Worm (Caenorhabditis elegans): Measurements from ENCODE around the gene C01G10.9.

Gene C01G10.9

ce11 chrV:15087207-15087706, 4.9 kb downstream of the C01G10.9 start, which contains the start of the genes C01G10.15 and C01G10.6:
TSS of gene C01G10.15 (minus strand) at chrV:15087307.
TSS of gene C01G10.6 (plus strand) at chrV:15087656.
- TF ChIP-seq sptf-1 (tag; optimal IDR thresholded peaks at IDR 0.05) = no peak
- no peak for TF ChIP-seq unc-39 (tag; optimal IDR thresholded peaks at IDR 0.05)
- no peak for TF ChIP-seq ham-2 (GFP tag; optimal IDR thresholded peaks at IDR 0.05)
- TF ChIP-seq ceh-83 (GFP tag; optimal IDR thresholded peaks at IDR 0.05) = no peak
- no peak for TF ChIP-seq elt-1 (tag; optimal IDR thresholded peaks at IDR 0.05; ENCODE audit: borderline replicate concordance, insufficient read depth)
- no peak for TF ChIP-seq nhr-28 (tag; optimal IDR thresholded peaks at IDR 0.05)
- no peak for TF ChIP-seq mab-5 (tag; optimal IDR thresholded peaks at IDR 0.05)
- TF ChIP-seq drap-1 (GFP tag; optimal IDR thresholded peaks at IDR 0.05) = no peak
- TF ChIP-seq elt-3 (tag; optimal IDR thresholded peaks at IDR 0.05) = no peak

- TF ChIP-seq snpc-4 (tag; optimal IDR thresholded peaks at IDR 0.05) (no peak), drap-1 (GFP tag; optimal IDR thresholded peaks at IDR 0.05) (no peak), mep-1 (tag; optimal IDR thresholded peaks at IDR 0.05) (no peak), nhr-76 (tag; optimal IDR thresholded peaks at IDR 0.05) (no peak)
Measured at ce11 chrV:15088613-15089012, 6.3 kb downstream of the C01G10.9 start, which contains the start of gene C01G10.18. TSS of gene C01G10.18 (minus strand) at chrV:15088713.

ce11 chrV:15089438-15089837, 7.1 kb downstream of the C01G10.9 start, which contains the start of the genes C01G10.5 and C01G10.4:
TSS of gene C01G10.5 (minus strand) at chrV:15089538.
TSS of gene C01G10.4 (plus strand) at chrV:15089740.
- TF ChIP-seq mep-1 (tag; optimal IDR thresholded peaks at IDR 0.05) = no peak
- TF ChIP-seq nhr-28 (tag; optimal IDR thresholded peaks at IDR 0.05) = no peak
- TF ChIP-seq drap-1 (GFP tag; optimal IDR thresholded peaks at IDR 0.05) = no peak

- TF ChIP-seq sem-2 (GFP tag; optimal IDR thresholded peaks at IDR 0.05) (no peak), lin-13 (tag; optimal IDR thresholded peaks at IDR 0.05) (no peak), nhr-76 (tag; optimal IDR thresholded peaks at IDR 0.05) (no peak), lin-32 (GFP tag; optimal IDR thresholded peaks at IDR 0.05) (no peak), sptf-1 (tag; optimal IDR thresholded peaks at IDR 0.05) (no peak), nhr-237 (tag; optimal IDR thresholded peaks at IDR 0.05) (no peak), ham-2 (GFP tag; optimal IDR thresholded peaks at IDR 0.05) (no peak), ztf-11 (tag; optimal IDR thresholded peaks at IDR 0.05) (no peak), mls-2 (tag; optimal IDR thresholded peaks at IDR 0.05) (no peak), zip-8 (tag; optimal IDR thresholded peaks at IDR 0.05) (no peak), cnd-1 (tag; optimal IDR thresholded peaks at IDR 0.05) (no peak), unc-120 (tag; optimal IDR thresholded peaks at IDR 0.05; ENCODE audit: poor library complexity, severe bottlenecking) (no peak), M03D4.4 (tag; optimal IDR thresholded peaks at IDR 0.05) (no peak)
Measured at ce11 chrV:15090457-15090856, 8.1 kb downstream of the C01G10.9 start, which contains the start of gene C01G10.17. TSS of gene C01G10.17 (plus strand) at chrV:15090757.

- TF ChIP-seq ceh-43 (GFP tag; optimal IDR thresholded peaks at IDR 0.05) (no peak), nhr-12 (tag; optimal IDR thresholded peaks at IDR 0.05) (no peak), flh-1 (GFP tag; optimal IDR thresholded peaks at IDR 0.05) (no peak), elt-3 (tag; optimal IDR thresholded peaks at IDR 0.05) (no peak), nhr-237 (tag; optimal IDR thresholded peaks at IDR 0.05) (no peak), mls-2 (tag; optimal IDR thresholded peaks at IDR 0.05) (no peak), nhr-2 (tag; optimal IDR thresholded peaks at IDR 0.05) (no peak), bed-3 (GFP tag; optimal IDR thresholded peaks at IDR 0.05) (no peak), nhr-28 (tag; optimal IDR thresholded peaks at IDR 0.05) (no peak), sem-2 (GFP tag; optimal IDR thresholded peaks at IDR 0.05) (no peak), ces-1 (GFP tag; optimal IDR thresholded peaks at IDR 0.05) (no peak), lin-13 (tag; optimal IDR thresholded peaks at IDR 0.05) (no peak)
Measured at ce11 chrV:15092666-15093065, 10.3 kb downstream of the C01G10.9 start, which contains the start of gene txt-12. TSS of gene txt-12 (plus strand) at chrV:15092966.

- no peak for TF ChIP-seq mab-5 (tag; optimal IDR thresholded peaks at IDR 0.05)
- no peak for TF ChIP-seq drap-1 (GFP tag; optimal IDR thresholded peaks at IDR 0.05)
- TF ChIP-seq elt-1 (tag; optimal IDR thresholded peaks at IDR 0.05; ENCODE audit: borderline replicate concordance, insufficient read depth) = no peak
- no peak for TF ChIP-seq M03D4.4 (tag; optimal IDR thresholded peaks at IDR 0.05)
- no peak for TF ChIP-seq ces-1 (GFP tag; optimal IDR thresholded peaks at IDR 0.05)
- no peak for TF ChIP-seq unc-120 (tag; optimal IDR thresholded peaks at IDR 0.05; ENCODE audit: poor library complexity, severe bottlenecking)
- TF ChIP-seq ztf-11 (tag; optimal IDR thresholded peaks at IDR 0.05) = no peak
- TF ChIP-seq sem-2 (GFP tag; optimal IDR thresholded peaks at IDR 0.05) = no peak
- TF ChIP-seq ceh-83 (GFP tag; optimal IDR thresholded peaks at IDR 0.05) = no peak
- no peak for TF ChIP-seq elt-3 (tag; optimal IDR thresholded peaks at IDR 0.05)
- TF ChIP-seq mep-1 (tag; optimal IDR thresholded peaks at IDR 0.05) = no peak
- no peak for TF ChIP-seq pha-4 (tag; optimal IDR thresholded peaks at IDR 0.05)
- TF ChIP-seq zip-8 (tag; optimal IDR thresholded peaks at IDR 0.05) = no peak
- TF ChIP-seq lin-32 (GFP tag; optimal IDR thresholded peaks at IDR 0.05) = no peak
- no peak for TF ChIP-seq cnd-1 (tag; optimal IDR thresholded peaks at IDR 0.05)
- no peak for TF ChIP-seq snpc-4 (tag; optimal IDR thresholded peaks at IDR 0.05)
- TF ChIP-seq tbx-8 (GFP tag; optimal IDR thresholded peaks at IDR 0.05) = no peak
- no peak for TF ChIP-seq ceh-43 (GFP tag; optimal IDR thresholded peaks at IDR 0.05)
Measured at ce11 chrV:15094749-15095148, 12.4 kb downstream of the C01G10.9 start, which contains the start of gene srx-78. TSS of gene srx-78 (plus strand) at chrV:15095049.
